Worm (Caenorhabditis elegans) whole organism, mixed stage, embryonic: ENCODE data around the gene Y46H3C.7.

ENCODE experiments used
- M03D4.4 ChIP-seq: sonication (generic microtip); optimal IDR thresholded peaks from 2 replicates; lab custom pipeline; 2017; ENCODE audit warnings: mild to moderate bottlenecking, missing genetic modification characterization, missing compliant biosample characterization
- bed-3 ChIP-seq: fragments of 200-800 bp; sonication (Bioruptor generic); optimal IDR thresholded peaks from 3 replicates; lab custom pipeline; 2018; ENCODE audit warnings: mild to moderate bottlenecking, missing genetic modification characterization, moderate library complexity, missing compliant biosample characterization
- blmp-1 ChIP-seq: fragments of 150-350 bp; optimal IDR thresholded peaks from 2 replicates; lab custom pipeline; 2014; ENCODE audit warnings: missing biosample characterization, missing genetic modification characterization
- ceh-39 ChIP-seq: fragments of 150-350 bp; optimal IDR thresholded peaks from 2 replicates; lab custom pipeline; 2014; ENCODE audit warnings: missing biosample characterization, missing genetic modification characterization
- ceh-43 ChIP-seq: fragments of 200-800 bp; sonication (Bioruptor generic); optimal IDR thresholded peaks from 2 replicates; lab custom pipeline; 2018; ENCODE audit warnings: mild to moderate bottlenecking, missing genetic modification characterization, moderate library complexity, missing compliant biosample characterization
- ceh-83 ChIP-seq: fragments of 200-800 bp; sonication (Bioruptor generic); optimal IDR thresholded peaks from 2 replicates; lab custom pipeline; 2018; ENCODE audit warnings: mild to moderate bottlenecking, missing genetic modification characterization, missing compliant biosample characterization
- ces-1 ChIP-seq: fragments of 150-350 bp; optimal IDR thresholded peaks from 2 replicates; lab custom pipeline; 2014; ENCODE audit warnings: missing biosample characterization, missing genetic modification reagents, missing genetic modification characterization
- cnd-1 ChIP-seq: fragments of 200-800 bp; sonication (Bioruptor generic); optimal IDR thresholded peaks from 2 replicates; lab custom pipeline; 2018; ENCODE audit warnings: mild to moderate bottlenecking, missing genetic modification characterization, missing compliant biosample characterization
- drap-1 ChIP-seq: fragments of 200-800 bp; sonication (Bioruptor generic); optimal IDR thresholded peaks from 3 replicates; lab custom pipeline; 2018; ENCODE audit warnings: mild to moderate bottlenecking, missing genetic modification characterization, missing compliant biosample characterization
- elt-1 ChIP-seq: sonication (generic microtip); optimal IDR thresholded peaks from 2 replicates; lab custom pipeline; 2017; ENCODE audit warnings: missing genetic modification characterization, mild to moderate bottlenecking, missing compliant biosample characterization, antibody characterized with exemption, moderate library complexity, borderline replicate concordance; ENCODE audit not compliant: insufficient read depth
- flh-1 ChIP-seq: fragments of 200-800 bp; sonication (Bioruptor generic); optimal IDR thresholded peaks from 2 replicates; lab custom pipeline; 2018; ENCODE audit warnings: mild to moderate bottlenecking, missing genetic modification characterization, moderate library complexity, missing compliant biosample characterization
- ham-2 ChIP-seq: fragments of 200-800 bp; sonication (Bioruptor generic); optimal IDR thresholded peaks from 2 replicates; lab custom pipeline; 2018; ENCODE audit warnings: mild to moderate bottlenecking, missing genetic modification characterization, missing compliant biosample characterization
- hlh-1 ChIP-seq: fragments of 150-350 bp; optimal IDR thresholded peaks from 2 replicates; lab custom pipeline; 2014; ENCODE audit warnings: missing biosample characterization, missing genetic modification reagents, missing genetic modification characterization
- lin-13 ChIP-seq: fragments of 150-350 bp; optimal IDR thresholded peaks from 2 replicates; lab custom pipeline; 2014; ENCODE audit warnings: missing biosample characterization, missing genetic modification characterization
- lin-32 ChIP-seq: fragments of 200-800 bp; sonication (Bioruptor generic); optimal IDR thresholded peaks from 2 replicates; lab custom pipeline; 2018; ENCODE audit warnings: mild to moderate bottlenecking, missing genetic modification characterization, missing compliant biosample characterization
- lsy-2 ChIP-seq: fragments of 150-350 bp; optimal IDR thresholded peaks from 2 replicates; lab custom pipeline; 2014; ENCODE audit warnings: missing biosample characterization, missing genetic modification characterization
- mab-5 ChIP-seq: fragments of 150-350 bp; optimal IDR thresholded peaks from 2 replicates; lab custom pipeline; 2014; ENCODE audit warnings: missing biosample characterization, missing genetic modification characterization
- mep-1 ChIP-seq: fragments of 150-350 bp; optimal IDR thresholded peaks from 2 replicates; lab custom pipeline; 2017; ENCODE audit warnings: missing biosample characterization, missing genetic modification reagents, missing genetic modification characterization, inconsistent platforms
- mls-2 ChIP-seq: sonication (generic microtip); optimal IDR thresholded peaks from 2 replicates; lab custom pipeline; 2016; ENCODE audit warnings: mild to moderate bottlenecking, missing genetic modification characterization, moderate library complexity, missing compliant biosample characterization
- nhr-2 ChIP-seq: fragments of 150-350 bp; optimal IDR thresholded peaks from 2 replicates; lab custom pipeline; 2014; ENCODE audit warnings: missing biosample characterization, missing genetic modification characterization
- nhr-237 ChIP-seq: fragments of 150-350 bp; optimal IDR thresholded peaks from 2 replicates; lab custom pipeline; 2014; ENCODE audit warnings: missing biosample characterization, missing genetic modification characterization
- nhr-28 ChIP-seq: fragments of 150-350 bp; optimal IDR thresholded peaks from 2 replicates; lab custom pipeline; 2014; ENCODE audit warnings: missing biosample characterization, missing genetic modification characterization
- pha-4 ChIP-seq: fragments of 150-350 bp; optimal IDR thresholded peaks from 2 replicates; lab custom pipeline; 2018; ENCODE audit warnings: missing biosample characterization, missing genetic modification reagents, missing genetic modification characterization
- sem-2 ChIP-seq: fragments of 200-800 bp; sonication (Bioruptor generic); optimal IDR thresholded peaks from 2 replicates; lab custom pipeline; 2018; ENCODE audit warnings: mild to moderate bottlenecking, missing genetic modification characterization, missing compliant biosample characterization
- snpc-4 ChIP-seq: fragments of 150-350 bp; optimal IDR thresholded peaks from 2 replicates; lab custom pipeline; 2014; ENCODE audit warnings: missing biosample characterization, missing genetic modification characterization
- sptf-1 ChIP-seq: sonication (generic microtip); optimal IDR thresholded peaks from 2 replicates; lab custom pipeline; 2017; ENCODE audit warnings: mild to moderate bottlenecking, missing genetic modification characterization, moderate library complexity, missing compliant biosample characterization
- tbx-8 ChIP-seq: fragments of 200-800 bp; sonication (Bioruptor generic); optimal IDR thresholded peaks from 2 replicates; lab custom pipeline; 2018; ENCODE audit warnings: mild to moderate bottlenecking, missing genetic modification characterization, moderate library complexity, missing compliant biosample characterization
- unc-120 ChIP-seq: sonication (generic microtip); optimal IDR thresholded peaks from 2 replicates; lab custom pipeline; 2017; ENCODE audit warnings: missing genetic modification characterization, missing compliant biosample characterization; ENCODE audit not compliant: poor library complexity, severe bottlenecking
- unc-39 ChIP-seq: fragments of 150-350 bp; optimal IDR thresholded peaks from 2 replicates; lab custom pipeline; 2014; ENCODE audit warnings: missing biosample characterization, missing genetic modification characterization
- unc-62 ChIP-seq: fragments of 150-350 bp; optimal IDR thresholded peaks from 2 replicates; lab custom pipeline; 2014; ENCODE audit warnings: missing biosample characterization, missing genetic modification reagents, missing genetic modification characterization
- zip-8 ChIP-seq: fragments of 150-350 bp; optimal IDR thresholded peaks from 2 replicates; lab custom pipeline; 2014; ENCODE audit warnings: missing biosample characterization, missing genetic modification characterization
- ztf-11 ChIP-seq: fragments of 150-350 bp; optimal IDR thresholded peaks from 2 replicates; lab custom pipeline; 2014; ENCODE audit warnings: missing biosample characterization, missing genetic modification characterization

Y46H3C.7 gene

DNA sequence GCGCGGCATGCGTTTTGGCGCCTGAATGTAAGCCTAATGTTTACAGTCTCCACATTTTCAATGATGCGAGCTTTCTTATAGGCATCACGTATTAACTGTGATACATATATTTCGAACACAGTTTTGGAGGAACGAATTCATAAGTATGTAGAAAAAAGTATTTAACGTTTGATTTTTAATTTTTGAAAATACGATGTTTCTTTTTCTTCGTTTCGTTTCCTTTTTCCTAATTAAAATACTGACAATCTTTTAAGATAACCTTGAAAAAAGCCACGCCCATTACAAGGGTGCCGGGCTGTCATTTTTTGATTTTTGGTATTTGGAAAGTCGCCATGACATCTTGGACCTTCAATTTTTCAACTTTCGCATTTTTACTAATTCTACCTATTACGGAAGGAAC, 28.9 kb downstream of the Y46H3C.7 start, which contains the start of gene K04F1.9:
K04F1.9 (plus strand) TSS at position 301 of the 400 bp plus-strand sequence.
- no peak for TF ChIP-seq hlh-1 (tag; lab: Kevin White, UChicago)
- TF ChIP-seq ceh-39 (tag; lab: Kevin White, UChicago): no peak
- TF ChIP-seq lin-13: no peak
- no peak for TF ChIP-seq ztf-11
- no peak for TF ChIP-seq mab-5
- no peak for TF ChIP-seq drap-1
- no peak for TF ChIP-seq blmp-1
- TF ChIP-seq nhr-28 (tag; lab: Kevin White, UChicago): no peak
- no peak for TF ChIP-seq elt-1
- no peak for TF ChIP-seq nhr-2 (tag; lab: Kevin White, UChicago)
- TF ChIP-seq tbx-8 (GFP tag; lab: Kevin White, UChicago): no peak

DNA sequence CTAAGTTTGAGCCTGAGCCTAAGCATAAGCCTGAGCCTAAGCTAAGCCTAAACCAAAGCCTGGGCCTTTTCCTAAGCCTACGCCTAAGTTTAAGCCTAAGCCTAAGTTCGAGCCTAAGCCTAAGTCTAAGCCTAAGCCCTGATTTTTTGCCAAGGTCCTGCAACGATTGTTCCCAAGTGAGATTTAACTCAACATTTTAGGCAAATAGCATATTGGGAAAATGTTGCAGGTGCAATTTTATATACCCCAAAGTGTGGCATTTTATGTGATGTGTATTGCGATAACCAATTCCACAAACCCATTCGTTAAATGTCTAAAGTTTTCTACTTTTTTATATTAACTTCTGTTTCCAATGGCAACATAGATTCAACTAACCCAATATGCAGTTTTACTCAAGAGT, 31.6 kb downstream of the Y46H3C.7 start, which contains the start of gene irld-40:
irld-40 (plus strand) TSS at position 301 of the 400 bp plus-strand sequence.
- no peak for TF ChIP-seq blmp-1
- no peak for TF ChIP-seq bed-3 (GFP tag; lab: Kevin White, UChicago)
- TF ChIP-seq ces-1 (GFP tag; lab: Kevin White, UChicago): no peak
- no peak for TF ChIP-seq nhr-28 (tag; lab: Kevin White, UChicago)

DNA sequence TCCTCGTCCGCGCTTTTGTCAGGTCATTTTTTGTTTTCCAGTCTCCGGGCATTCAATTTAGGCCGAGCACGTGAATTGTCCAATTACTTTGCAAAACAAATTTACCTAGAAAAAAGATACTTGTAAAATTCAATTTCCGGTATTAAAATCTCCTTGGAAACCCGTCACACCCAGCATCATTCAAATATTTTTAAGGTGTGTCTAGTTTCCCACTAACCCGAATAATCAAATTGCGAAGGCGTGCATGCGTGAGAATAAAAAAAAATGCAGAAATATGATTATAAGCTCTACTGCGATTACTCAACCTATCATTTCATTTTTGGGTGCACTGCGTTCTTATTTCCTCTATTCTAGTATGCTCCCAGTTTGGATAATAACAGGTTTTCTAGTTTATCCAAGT, 39.0 kb downstream of the Y46H3C.7 start, which contains the start of gene irld-11:
irld-11 (plus strand) TSS at position 301 of the 400 bp plus-strand sequence.
- TF ChIP-seq sem-2 (GFP tag; lab: Kevin White, UChicago) (no peak), unc-62 (GFP tag; lab: Kevin White, UChicago) (no peak), M03D4.4 (tag; lab: Kevin White, UChicago) (no peak), ceh-83 (no peak)

DNA sequence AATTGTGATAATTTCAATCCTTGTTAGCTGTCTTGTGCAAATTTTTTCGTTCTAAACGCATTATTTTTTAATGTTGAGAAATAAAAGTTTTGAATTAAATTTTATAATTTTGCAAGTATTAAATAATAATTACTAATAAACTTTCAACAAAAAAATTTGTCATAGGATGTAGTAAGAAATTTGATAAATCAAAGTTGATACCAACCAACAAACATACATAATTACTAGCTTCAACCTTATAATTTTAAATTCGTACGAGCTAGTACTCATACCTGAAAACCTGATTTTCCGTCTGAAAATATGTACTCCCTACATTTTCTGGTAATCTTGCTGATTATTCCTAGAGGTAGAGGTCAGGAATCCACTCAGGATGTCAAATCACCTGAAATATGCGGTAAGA, 42.8 kb downstream of the Y46H3C.7 start, which contains the start of gene irld-44:
irld-44 (plus strand) TSS at position 301 of the 400 bp plus-strand sequence.
- TF ChIP-seq ztf-11: no peak
- TF ChIP-seq blmp-1: no peak
- no peak for TF ChIP-seq cnd-1
- TF ChIP-seq ceh-39 (tag; lab: Kevin White, UChicago): no peak
- no peak for TF ChIP-seq zip-8
- no peak for TF ChIP-seq M03D4.4 (tag; lab: Kevin White, UChicago)
- no peak for TF ChIP-seq pha-4 (tag; lab: Kevin White, UChicago)
- no peak for TF ChIP-seq ceh-43 (GFP tag; lab: Kevin White, UChicago)
- no peak for TF ChIP-seq unc-120 (tag; lab: Kevin White, UChicago)
- no peak for TF ChIP-seq snpc-4 (tag; lab: Kevin White, UChicago)
- no peak for TF ChIP-seq lsy-2 (tag; lab: Kevin White, UChicago)
- TF ChIP-seq nhr-237: no peak
- no peak for TF ChIP-seq ham-2 (GFP tag; lab: Kevin White, UChicago)

DNA sequence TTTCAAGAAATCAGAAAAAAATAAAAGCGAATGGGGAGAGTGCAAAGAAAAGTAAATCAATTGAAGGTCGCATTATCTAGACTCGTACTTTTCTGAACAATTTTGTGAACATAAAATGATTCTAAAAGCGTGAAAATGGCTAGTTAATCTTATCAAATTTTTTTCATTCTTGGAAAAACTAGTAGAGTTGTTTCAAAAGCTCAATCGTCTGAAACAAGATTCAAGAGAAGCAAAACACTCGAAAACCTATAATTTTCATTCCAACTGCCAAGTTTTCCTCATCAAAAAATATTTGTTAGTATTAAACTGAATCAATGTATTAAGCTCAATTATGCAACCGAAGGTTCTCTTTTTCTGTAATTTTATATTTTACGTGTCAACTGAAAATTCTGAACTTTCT, 45.8 kb downstream of the Y46H3C.7 start, which contains the start of gene irld-45:
irld-45 (plus strand) TSS at position 301 of the 400 bp plus-strand sequence.
- TF ChIP-seq sptf-1 (tag; lab: Kevin White, UChicago) (no peak), flh-1 (no peak), tbx-8 (GFP tag; lab: Kevin White, UChicago) (no peak), mep-1 (tag; lab: Kevin White, UChicago) (no peak), ceh-83 (no peak), unc-39 (tag; lab: Kevin White, UChicago) (no peak), lin-32 (GFP tag; lab: Kevin White, UChicago) (no peak), lsy-2 (tag; lab: Kevin White, UChicago) (no peak), ztf-11 (no peak), lin-13 (no peak), elt-1 (no peak), nhr-2 (tag; lab: Kevin White, UChicago) (no peak), mls-2 (tag; lab: Kevin White, UChicago) (no peak), nhr-237 (no peak), sem-2 (GFP tag; lab: Kevin White, UChicago) (no peak)
